Fruit fly (Drosophila melanogaster) whole organism, embryonic: ENCODE measurements around the gene CG11700.

Experiments used
- CG10267 ChIP-seq: fragments of 200-800 bp; sonication (Bioruptor generic); optimal IDR thresholded peaks from 2 replicates; lab custom pipeline; 2018; ENCODE audit warnings: missing biosample characterization, mild to moderate bottlenecking, missing genetic modification characterization, moderate library complexity
- CG12071 ChIP-seq: fragments of 200-800 bp; sonication (Bioruptor generic); optimal IDR thresholded peaks from 3 replicates; lab custom pipeline; 2018; ENCODE audit warnings: missing biosample characterization, mild to moderate bottlenecking, missing genetic modification characterization
- CG13287 ChIP-seq: fragments of 200-800 bp; sonication (Bioruptor generic); IDR thresholded peaks from 2 replicates; pipeline ENCODE4 v1.3.6; 2022; ENCODE audit warnings: missing biosample characterization, missing genetic modification characterization; ENCODE audit not compliant: partially characterized antibody
- CG14860 ChIP-seq: fragments of 200-800 bp; sonication (Bioruptor generic); IDR thresholded peaks from 3 replicates; pipeline ENCODE4 v1.3.6; 2022; ENCODE audit warnings: missing biosample characterization, missing genetic modification characterization; ENCODE audit not compliant: partially characterized antibody
- CG15696 ChIP-seq: fragments of 200-800 bp; sonication (Bioruptor generic); optimal IDR thresholded peaks from 2 replicates; lab custom pipeline; 2019; ENCODE audit warnings: missing biosample characterization, mild to moderate bottlenecking, missing genetic modification characterization, moderate library complexity
- CG18476 ChIP-seq: fragments of 200-800 bp; sonication (Bioruptor generic); optimal IDR thresholded peaks from 2 replicates; lab custom pipeline; 2016; ENCODE audit warnings: missing biosample characterization, mild to moderate bottlenecking, missing genetic modification characterization
- CG18619 ChIP-seq: fragments of 200-800 bp; sonication (Bioruptor generic); optimal IDR thresholded peaks from 3 replicates; lab custom pipeline; 2017; ENCODE audit warnings: missing biosample characterization, mild to moderate bottlenecking, missing genetic modification characterization
- CG2678 ChIP-seq: fragments of 200-800 bp; sonication (Bioruptor generic); optimal IDR thresholded peaks from 3 replicates; lab custom pipeline; 2019; ENCODE audit warnings: missing biosample characterization, mild to moderate bottlenecking, missing genetic modification characterization, moderate library complexity
- CG3163 ChIP-seq: fragments of 200-800 bp; sonication (Bioruptor generic); optimal IDR thresholded peaks from 3 replicates; lab custom pipeline; 2016; ENCODE audit warnings: missing biosample characterization, missing genetic modification characterization
- CG3407 ChIP-seq: fragments of 200-800 bp; sonication (Bioruptor generic); optimal IDR thresholded peaks from 2 replicates; lab custom pipeline; 2018; ENCODE audit warnings: missing biosample characterization, mild to moderate bottlenecking, missing genetic modification characterization
- CG4328 ChIP-seq: fragments of 200-800 bp; sonication (Bioruptor generic); optimal IDR thresholded peaks from 3 replicates; lab custom pipeline; 2017; ENCODE audit warnings: missing biosample characterization, missing genetic modification reagents, missing genetic modification characterization
- CG6254 ChIP-seq: fragments of 200-800 bp; sonication (Bioruptor generic); optimal IDR thresholded peaks from 3 replicates; lab custom pipeline; 2017; ENCODE audit warnings: mild to moderate bottlenecking, missing biosample characterization, missing genetic modification reagents, missing genetic modification characterization
- CG6791 ChIP-seq: fragments of 200-800 bp; sonication (Bioruptor generic); IDR thresholded peaks from 3 replicates; pipeline ENCODE4 v1.3.6; 2022; ENCODE audit warnings: missing biosample characterization, missing genetic modification characterization; ENCODE audit not compliant: partially characterized antibody
- CG6854 ChIP-seq: fragments of 200-800 bp; sonication (Bioruptor generic); optimal IDR thresholded peaks from 3 replicates; lab custom pipeline; 2017; ENCODE audit warnings: missing biosample characterization, mild to moderate bottlenecking, missing genetic modification characterization
- CG8281 ChIP-seq: fragments of 200-800 bp; sonication (Bioruptor generic); optimal IDR thresholded peaks from 2 replicates; lab custom pipeline; 2018; ENCODE audit warnings: missing biosample characterization, mild to moderate bottlenecking, missing genetic modification characterization, moderate library complexity
- D ChIP-seq, 2 experiments: fragments of 200-800 bp in 1 of 2; fragments of >200 bp in 1 of 2; sonication (Bioruptor generic) in 1 of 2; optimal IDR thresholded peaks; 2 replicates in 1 of 2; 3 replicates in 1 of 2; lab custom pipeline; 2017; ENCODE audit warnings: mild to moderate bottlenecking in 1 of 2, missing biosample characterization in 1 of 2, missing genetic modification characterization in 1 of 2, missing genetic modification reagents in 1 of 2
- Dbx ChIP-seq: fragments of 200-800 bp; sonication (Bioruptor generic); IDR thresholded peaks from 3 replicates; pipeline ENCODE4 v1.3.6; 2022; ENCODE audit warnings: missing biosample characterization, missing genetic modification characterization
- Dek ChIP-seq: fragments of 200-800 bp; sonication (Bioruptor generic); optimal IDR thresholded peaks from 3 replicates; lab custom pipeline; 2019; ENCODE audit warnings: missing biosample characterization, mild to moderate bottlenecking, missing genetic modification characterization, moderate library complexity
- E2f2 ChIP-seq: fragments of 200-800 bp; sonication (Bioruptor generic); IDR thresholded peaks from 2 replicates; pipeline ENCODE4 v1.3.6; 2022; ENCODE audit warnings: missing biosample characterization, missing genetic modification characterization
- ERR ChIP-seq: fragments of 200-800 bp; sonication (Bioruptor generic); optimal IDR thresholded peaks from 2 replicates; lab custom pipeline; 2016; ENCODE audit warnings: missing biosample characterization, missing genetic modification characterization
- Hmx ChIP-seq: fragments of 200-800 bp; sonication (Bioruptor generic); optimal IDR thresholded peaks from 2 replicates; lab custom pipeline; 2016; ENCODE audit warnings: missing biosample characterization, missing genetic modification characterization
- Lpt ChIP-seq: fragments of >200 bp; optimal IDR thresholded peaks from 2 replicates; lab custom pipeline; 2018; ENCODE audit warnings: missing biosample characterization, missing genetic modification characterization
- MESR4 ChIP-seq: fragments of 200-800 bp; sonication (Bioruptor generic); optimal IDR thresholded peaks from 2 replicates; lab custom pipeline; 2018; ENCODE audit warnings: missing biosample characterization, mild to moderate bottlenecking, missing genetic modification characterization, moderate library complexity
- MTF-1 ChIP-seq: fragments of 200-800 bp; sonication (Bioruptor generic); optimal IDR thresholded peaks from 2 replicates; lab custom pipeline; 2018; ENCODE audit warnings: missing biosample characterization, mild to moderate bottlenecking, missing genetic modification characterization, borderline replicate concordance
- Med ChIP-seq: fragments of 200-800 bp; sonication (Bioruptor generic); peaks from one replicate; lab custom pipeline; 2016; ENCODE audit warnings: missing biosample characterization, missing genetic modification characterization, mild to moderate bottlenecking, inconsistent platforms, moderate library complexity
- Oaz ChIP-seq: fragments of 200-800 bp; sonication (Bioruptor generic); IDR thresholded peaks from 2 replicates; pipeline ENCODE4 v1.3.6; 2022; ENCODE audit warnings: missing biosample characterization, missing genetic modification characterization
- Oli ChIP-seq: fragments of 200-800 bp; sonication (Bioruptor generic); optimal IDR thresholded peaks from 2 replicates; lab custom pipeline; 2018; ENCODE audit warnings: missing biosample characterization, mild to moderate bottlenecking, missing genetic modification characterization, moderate library complexity
- TFAM ChIP-seq: fragments of 200-800 bp; sonication (Bioruptor generic); optimal IDR thresholded peaks from 2 replicates; lab custom pipeline; 2017; ENCODE audit warnings: missing biosample characterization, missing genetic modification characterization, inconsistent platforms
- Tbp ChIP-seq: fragments of >200 bp; optimal IDR thresholded peaks from 2 replicates; lab custom pipeline; 2018; ENCODE audit warnings: missing biosample characterization, missing genetic modification characterization
- Xrp1 ChIP-seq: fragments of 200-800 bp; sonication (Bioruptor generic); IDR thresholded peaks from 2 replicates; pipeline ENCODE4 v1.3.6; 2022; ENCODE audit warnings: missing biosample characterization, missing genetic modification characterization
- az2 ChIP-seq: fragments of 200-800 bp; sonication (Bioruptor generic); optimal IDR thresholded peaks from 3 replicates; lab custom pipeline; 2016; ENCODE audit warnings: missing biosample characterization, missing genetic modification characterization
- bab2 ChIP-seq: fragments of 200-800 bp; sonication (Bioruptor generic); optimal IDR thresholded peaks from 2 replicates; lab custom pipeline; 2016; ENCODE audit warnings: missing biosample characterization, missing genetic modification characterization
- cas ChIP-seq: fragments of 200-800 bp; sonication (Bioruptor generic); IDR thresholded peaks from 2 replicates; pipeline ENCODE4 v1.3.6; 2022; ENCODE audit warnings: missing biosample characterization, missing genetic modification characterization
- dm ChIP-seq: fragments of 200-800 bp; sonication (Bioruptor generic); optimal IDR thresholded peaks from 3 replicates; lab custom pipeline; 2016; ENCODE audit warnings: missing biosample characterization, missing genetic modification characterization
- dysf ChIP-seq: fragments of 200-800 bp; sonication (Bioruptor generic); IDR thresholded peaks from 3 replicates; pipeline ENCODE4 v1.3.6; 2022; ENCODE audit warnings: missing biosample characterization, missing genetic modification characterization
- eve ChIP-seq, 2 experiments: fragments of >200 bp; optimal IDR thresholded peaks; 2 replicates each; lab custom pipeline; 2017; ENCODE audit warnings: missing biosample characterization in 2 of 2, missing genetic modification characterization in 2 of 2
- kni ChIP-seq: fragments of 200-800 bp; sonication (Bioruptor generic); optimal IDR thresholded peaks from 3 replicates; lab custom pipeline; 2017; ENCODE audit warnings: mild to moderate bottlenecking, missing biosample characterization, missing genetic modification reagents, missing genetic modification characterization
- lab ChIP-seq: fragments of 200-800 bp; sonication (Bioruptor generic); optimal IDR thresholded peaks from 3 replicates; lab custom pipeline; 2017; ENCODE audit warnings: missing biosample characterization, missing genetic modification characterization, mild to moderate bottlenecking, moderate library complexity, missing genetic modification reagents
- lola ChIP-seq, 3 experiments: fragments of >200 bp in 2 of 3; fragments of 200-800 bp in 1 of 3; sonication (Bioruptor generic) in 1 of 3; optimal IDR thresholded peaks; 2 replicates each; lab custom pipeline; 2017 to 2019; ENCODE audit warnings: missing biosample characterization in 3 of 3, missing genetic modification characterization in 3 of 3, mild to moderate bottlenecking in 1 of 3, moderate library complexity in 1 of 3
- otp ChIP-seq: fragments of 200-800 bp; sonication (Bioruptor generic); IDR thresholded peaks from 3 replicates; pipeline ENCODE4, ENCODE4 v1.3.6; 2022; ENCODE audit warnings: missing biosample characterization, missing genetic modification characterization
- pho ChIP-seq: fragments of 200-800 bp; sonication (Bioruptor generic); optimal IDR thresholded peaks from 2 replicates; lab custom pipeline; 2016; ENCODE audit warnings: missing biosample characterization, missing genetic modification characterization
- pum ChIP-seq: fragments of 200-800 bp; sonication (Bioruptor generic); optimal IDR thresholded peaks from 2 replicates; lab custom pipeline; 2016; ENCODE audit warnings: missing biosample characterization, missing genetic modification characterization
- sens ChIP-seq: fragments of 200-800 bp; sonication (Bioruptor generic); peaks from one replicate; lab custom pipeline; 2016; ENCODE audit warnings: missing biosample characterization, missing genetic modification characterization
- shn ChIP-seq: fragments of 200-800 bp; sonication (Bioruptor generic); optimal IDR thresholded peaks from 3 replicates; lab custom pipeline; 2016; ENCODE audit warnings: missing biosample characterization, missing genetic modification characterization
- sr ChIP-seq: fragments of 200-800 bp; sonication (Bioruptor generic); IDR thresholded peaks from 3 replicates; pipeline ENCODE4 v1.3.6; 2022; ENCODE audit warnings: missing biosample characterization, missing genetic modification characterization
- tna ChIP-seq: fragments of 200-800 bp; sonication (Bioruptor generic); IDR thresholded peaks from 2 replicates; pipeline ENCODE4 v1.3.6; 2022; ENCODE audit warnings: missing biosample characterization, missing genetic modification characterization; ENCODE audit not compliant: partially characterized antibody
- vnd ChIP-seq: fragments of 200-800 bp; sonication (Bioruptor generic); IDR thresholded peaks from 3 replicates; pipeline ENCODE4 v1.3.6; 2022; ENCODE audit warnings: missing biosample characterization, missing genetic modification characterization; ENCODE audit not compliant: partially characterized antibody
- zfh1 ChIP-seq: fragments of 200-800 bp; sonication (Bioruptor generic); IDR thresholded peaks from 3 replicates; pipeline ENCODE4 v1.3.6; 2022; ENCODE audit warnings: missing biosample characterization, missing genetic modification characterization

The CG11700 gene

dm6 chrX:6330369-6330949 lies 47.1 kb upstream of the CG11700 start, which contains the start of gene CG42240 (continued):
- TF ChIP-seq lola (GFP tag; optimal IDR thresholded peaks at IDR 0.05; lab: Kevin White, UChicago) (peak in 1 of 3 experiments; percentile 91), Med (GFP tag; lab: Kevin White, UChicago) (peak; percentile 93), pum (GFP tag; lab: Kevin White, UChicago) (peak; percentile 86), Hmx (peak; percentile 62), Dbx (0 out of 3 replicates have a peak, but pooled peaks have one; percentile 33), CG12071 (peak; percentile 78), MTF-1 (GFP tag; lab: Kevin White, UChicago) (peak; percentile 16), bab2 (GFP tag; lab: Kevin White, UChicago) (peak; percentile 77), tna (no peak), pho (GFP tag; lab: Kevin White, UChicago) (peak; percentile 81), CG15696 (peak; percentile 71), sens (GFP tag; lab: Kevin White, UChicago) (peak; percentile 99), D (optimal IDR thresholded peaks at IDR 0.05; lab: Kevin White, UChicago) (no peak), D (GFP tag; optimal IDR thresholded peaks at IDR 0.05; lab: Kevin White, UChicago) (peak; percentile 94), CG13287 (GFP tag; lab: Robert Waterston, UW) (no peak), Dek (tag; lab: Kevin White, UChicago) (peak; percentile 83), ERR (GFP tag; lab: Kevin White, UChicago) (peak; percentile 48), cas (GFP tag; lab: Robert Waterston, UW) (no peak), CG3163 (peak; percentile 1), TFAM (GFP tag; lab: Kevin White, UChicago) (peak; percentile 6), eve (GFP tag; optimal IDR thresholded peaks at IDR 0.05; lab: Kevin White, UChicago) (peak in 1 of 2 experiments; percentile 99), CG3407 (GFP tag; lab: Kevin White, UChicago) (peak; percentile 87), zfh1 (peak; percentile 45; the same call in 2 of the 3 replicates), az2 (GFP tag; lab: Kevin White, UChicago) (peak; percentile 92), vnd (GFP tag; lab: Robert Waterston, UW) (no peak), Oli (peak; percentile 95), Lpt (no peak), CG10267 (tag; lab: Kevin White, UChicago) (peak; percentile 87), CG18476 (GFP tag; lab: Kevin White, UChicago) (peak; percentile 87), MESR4 (peak; percentile 21), CG4328 (GFP tag; lab: Kevin White, UChicago) (peak; percentile 90), kni (GFP tag; lab: Kevin White, UChicago) (peak; percentile 77), CG6791 (GFP tag; lab: Robert Waterston, UW) (no peak), shn (peak; percentile 48), CG6854 (GFP tag; lab: Kevin White, UChicago) (peak; percentile 91), sr (GFP tag; lab: Robert Waterston, UW) (0 out of 3 replicates have a peak, but pooled peaks have one; percentile 7), lab (GFP tag; lab: Kevin White, UChicago) (peak; percentile 89), Xrp1 (GFP tag; lab: Robert Waterston, UW) (peak; percentile 83), CG18619 (peak; percentile 93), dysf (GFP tag; lab: Robert Waterston, UW) (peak; percentile 93), E2f2 (GFP tag; lab: Robert Waterston, UW) (peak; percentile 59; the same call in 1 of the 2 replicates), CG6254 (GFP tag; lab: Kevin White, UChicago) (peak; percentile 87), otp (GFP tag; lab: Robert Waterston, UW) (no peak; the same call in 2 of the 3 replicates), CG14860 (no peak), CG2678 (peak; percentile 96), Oaz (peak; percentile 71), Tbp (GFP tag; lab: Kevin White, UChicago) (peak; percentile 5), dm (peak; percentile 50), CG8281 (tag; lab: Kevin White, UChicago) (peak; percentile 76)
